Fruit fly (Drosophila melanogaster) whole organism, embryonic: Measurements from ENCODE around the gene al.

Source experiments
- Ada2b ChIP-seq: fragments of 200-800 bp; sonication (Bioruptor generic); IDR thresholded peaks from 2 replicates; pipeline ENCODE4 v1.3.6; 2022; ENCODE audit warnings: missing biosample characterization, missing genetic modification characterization
- Bgb ChIP-seq: fragments of 200-800 bp; sonication (Bioruptor generic); IDR thresholded peaks from 2 replicates; pipeline ENCODE4 v1.3.6; 2022; ENCODE audit warnings: missing biosample characterization, missing genetic modification characterization; ENCODE audit not compliant: partially characterized antibody
- Blimp-1 ChIP-seq: fragments of 200-800 bp; sonication (Bioruptor generic); optimal IDR thresholded peaks from 3 replicates; lab custom pipeline; 2018; ENCODE audit warnings: missing biosample characterization, missing genetic modification characterization, mild to moderate bottlenecking, moderate library complexity, missing genetic modification reagents
- CG10366 ChIP-seq: fragments of 200-800 bp; sonication (Bioruptor generic); IDR thresholded peaks from 2 replicates; pipeline ENCODE4 v1.3.6; 2022; ENCODE audit warnings: missing biosample characterization, missing genetic modification characterization
- CG10979 ChIP-seq: fragments of 200-800 bp; sonication (Bioruptor generic); optimal IDR thresholded peaks from 2 replicates; lab custom pipeline; 2018; ENCODE audit warnings: missing biosample characterization, mild to moderate bottlenecking, missing genetic modification characterization, moderate library complexity
- CG11560 ChIP-seq: fragments of 200-800 bp; sonication (Bioruptor generic); IDR thresholded peaks from 3 replicates; pipeline ENCODE4 v1.3.6; 2022; ENCODE audit warnings: missing biosample characterization, missing genetic modification characterization
- CG12071 ChIP-seq: fragments of 200-800 bp; sonication (Bioruptor generic); optimal IDR thresholded peaks from 3 replicates; lab custom pipeline; 2018; ENCODE audit warnings: missing biosample characterization, mild to moderate bottlenecking, missing genetic modification characterization
- CG12219 ChIP-seq: fragments of 200-800 bp; sonication (Bioruptor generic); optimal IDR thresholded peaks from 3 replicates; lab custom pipeline; 2018; ENCODE audit warnings: missing biosample characterization, mild to moderate bottlenecking, missing genetic modification characterization
- CG13123 ChIP-seq: fragments of 200-800 bp; sonication (Bioruptor generic); optimal IDR thresholded peaks from 2 replicates; lab custom pipeline; 2016; ENCODE audit warnings: missing biosample characterization, missing genetic modification characterization
- CG13424 ChIP-seq: fragments of 200-800 bp; sonication (Bioruptor generic); optimal IDR thresholded peaks from 2 replicates; lab custom pipeline; 2019; ENCODE audit warnings: missing biosample characterization, mild to moderate bottlenecking, missing genetic modification characterization, moderate library complexity
- CG13775 ChIP-seq: fragments of 200-800 bp; sonication (Bioruptor generic); optimal IDR thresholded peaks from 3 replicates; lab custom pipeline; 2017; ENCODE audit warnings: missing biosample characterization, mild to moderate bottlenecking, missing genetic modification characterization
- CG15696 ChIP-seq: fragments of 200-800 bp; sonication (Bioruptor generic); optimal IDR thresholded peaks from 2 replicates; lab custom pipeline; 2019; ENCODE audit warnings: missing biosample characterization, mild to moderate bottlenecking, missing genetic modification characterization, moderate library complexity
- CG18262 ChIP-seq: fragments of 200-800 bp; optimal IDR thresholded peaks from 3 replicates; lab custom pipeline; 2019; ENCODE audit warnings: missing biosample characterization, mild to moderate bottlenecking, missing genetic modification characterization, moderate library complexity
- CG30020 ChIP-seq: fragments of 200-800 bp; optimal IDR thresholded peaks from 2 replicates; lab custom pipeline; 2019; ENCODE audit warnings: missing biosample characterization, mild to moderate bottlenecking, missing genetic modification characterization, moderate library complexity
- CG4424 ChIP-seq: fragments of 200-800 bp; sonication (Bioruptor generic); optimal IDR thresholded peaks from 3 replicates; lab custom pipeline; 2016; ENCODE audit warnings: missing biosample characterization, missing genetic modification characterization
- CG4730 ChIP-seq: fragments of 200-800 bp; sonication (Bioruptor generic); IDR thresholded peaks from 2 replicates; pipeline ENCODE4 v1.3.6; 2022; ENCODE audit warnings: missing biosample characterization, missing genetic modification characterization
- CG7987 ChIP-seq: fragments of 200-800 bp; sonication (Bioruptor generic); optimal IDR thresholded peaks from 2 replicates; lab custom pipeline; 2018; ENCODE audit warnings: missing biosample characterization, mild to moderate bottlenecking, missing genetic modification characterization, moderate library complexity
- CrebB ChIP-seq: fragments of 200-800 bp; sonication (Bioruptor generic); optimal IDR thresholded peaks from 3 replicates; lab custom pipeline; 2018; ENCODE audit warnings: missing biosample characterization, mild to moderate bottlenecking, missing genetic modification characterization
- Drgx ChIP-seq: fragments of 200-800 bp; sonication (Bioruptor generic); IDR thresholded peaks from 2 replicates; pipeline ENCODE4 v1.3.6; 2022; ENCODE audit warnings: missing biosample characterization, missing genetic modification characterization
- ERR ChIP-seq: fragments of 200-800 bp; sonication (Bioruptor generic); optimal IDR thresholded peaks from 2 replicates; lab custom pipeline; 2016; ENCODE audit warnings: missing biosample characterization, missing genetic modification characterization
- Kr ChIP-seq: fragments of 200-800 bp; sonication (Bioruptor generic); optimal IDR thresholded peaks from 2 replicates; lab custom pipeline; 2017; ENCODE audit warnings: missing biosample characterization, mild to moderate bottlenecking, missing genetic modification characterization
- Med ChIP-seq: fragments of 200-800 bp; sonication (Bioruptor generic); peaks from one replicate; lab custom pipeline; 2016; ENCODE audit warnings: missing biosample characterization, missing genetic modification characterization, mild to moderate bottlenecking, inconsistent platforms, moderate library complexity
- NFAT ChIP-seq: fragments of 200-800 bp; sonication (Bioruptor generic); IDR thresholded peaks from 2 replicates; pipeline ENCODE4 v1.3.6; 2022; ENCODE audit warnings: missing biosample characterization, missing genetic modification characterization
- Nf-YA ChIP-seq: fragments of 200-800 bp; sonication (Bioruptor generic); IDR thresholded peaks from 2 replicates; pipeline ENCODE4 v1.3.6; 2022; ENCODE audit warnings: missing biosample characterization, missing genetic modification characterization
- NfI ChIP-seq: fragments of 200-800 bp; sonication (Bioruptor generic); optimal IDR thresholded peaks from 3 replicates; lab custom pipeline; 2018; ENCODE audit warnings: missing biosample characterization, mild to moderate bottlenecking, missing genetic modification characterization, moderate library complexity
- Oli ChIP-seq: fragments of 200-800 bp; sonication (Bioruptor generic); optimal IDR thresholded peaks from 2 replicates; lab custom pipeline; 2018; ENCODE audit warnings: missing biosample characterization, mild to moderate bottlenecking, missing genetic modification characterization, moderate library complexity
- Opbp ChIP-seq: fragments of 200-800 bp; sonication (Bioruptor generic); IDR thresholded peaks from 3 replicates; pipeline ENCODE4 v1.3.6; 2022; ENCODE audit warnings: missing biosample characterization, missing genetic modification characterization; ENCODE audit not compliant: partially characterized antibody
- Sox102F ChIP-seq: fragments of 200-800 bp; sonication (Bioruptor generic); optimal IDR thresholded peaks from 2 replicates; lab custom pipeline; 2018; ENCODE audit warnings: missing biosample characterization, mild to moderate bottlenecking, missing genetic modification characterization, moderate library complexity
- Tbp ChIP-seq: fragments of >200 bp; optimal IDR thresholded peaks from 2 replicates; lab custom pipeline; 2018; ENCODE audit warnings: missing biosample characterization, missing genetic modification characterization
- Xrp1 ChIP-seq: fragments of 200-800 bp; sonication (Bioruptor generic); IDR thresholded peaks from 2 replicates; pipeline ENCODE4 v1.3.6; 2022; ENCODE audit warnings: missing biosample characterization, missing genetic modification characterization
- abd-A ChIP-seq: fragments of 200-800 bp; sonication (Bioruptor generic); optimal IDR thresholded peaks from 3 replicates; lab custom pipeline; 2019; ENCODE audit warnings: missing biosample characterization, mild to moderate bottlenecking, missing genetic modification characterization, moderate library complexity
- az2 ChIP-seq: fragments of 200-800 bp; sonication (Bioruptor generic); optimal IDR thresholded peaks from 3 replicates; lab custom pipeline; 2016; ENCODE audit warnings: missing biosample characterization, missing genetic modification characterization
- chif ChIP-seq, 2 experiments: fragments of 200-800 bp; sonication (Bioruptor generic); optimal IDR thresholded peaks; 3 replicates each; lab custom pipeline; 2016; ENCODE audit warnings: missing biosample characterization in 2 of 2, missing genetic modification characterization in 2 of 2
- chn ChIP-seq: fragments of 200-800 bp; sonication (Bioruptor generic); optimal IDR thresholded peaks from 2 replicates; lab custom pipeline; 2016; ENCODE audit warnings: missing biosample characterization, missing genetic modification characterization
- corto ChIP-seq: fragments of 200-800 bp; sonication (Bioruptor generic); optimal IDR thresholded peaks from 2 replicates; lab custom pipeline; 2016; ENCODE audit warnings: missing biosample characterization, mild to moderate bottlenecking, missing genetic modification characterization, moderate library complexity
- dysf ChIP-seq: fragments of 200-800 bp; sonication (Bioruptor generic); IDR thresholded peaks from 3 replicates; pipeline ENCODE4 v1.3.6; 2022; ENCODE audit warnings: missing biosample characterization, missing genetic modification characterization
- emc ChIP-seq: fragments of 200-800 bp; sonication (Bioruptor generic); optimal IDR thresholded peaks from 2 replicates; lab custom pipeline; 2016; ENCODE audit warnings: missing biosample characterization, missing genetic modification characterization
- eyg ChIP-seq: fragments of 200-800 bp; sonication (Bioruptor generic); optimal IDR thresholded peaks from 3 replicates; lab custom pipeline; 2016; ENCODE audit warnings: missing biosample characterization, missing genetic modification characterization
- gem ChIP-seq: fragments of 200-800 bp; sonication (Bioruptor generic); optimal IDR thresholded peaks from 2 replicates; lab custom pipeline; 2019; ENCODE audit warnings: missing biosample characterization, mild to moderate bottlenecking, missing genetic modification characterization, moderate library complexity
- hkb ChIP-seq, 2 experiments: fragments of 200-800 bp in 1 of 2; fragments of >200 bp in 1 of 2; sonication (Bioruptor generic) in 1 of 2; IDR thresholded peaks in 1 of 2; optimal IDR thresholded peaks in 1 of 2; 2 replicates each; pipeline versions ENCODE4 v1.3.6 to Lab custom; 2017 to 2022; ENCODE audit warnings: missing biosample characterization in 1 of 2, missing genetic modification characterization in 1 of 2
- lbe ChIP-seq: fragments of 200-800 bp; sonication (Bioruptor generic); optimal IDR thresholded peaks from 2 replicates; lab custom pipeline; 2016; ENCODE audit warnings: missing biosample characterization, mild to moderate bottlenecking, missing genetic modification characterization
- lmd ChIP-seq: fragments of 200-800 bp; sonication (Bioruptor generic); IDR thresholded peaks from 2 replicates; pipeline ENCODE4 v1.3.6; 2022; ENCODE audit warnings: missing biosample characterization, missing genetic modification characterization
- nom ChIP-seq: fragments of 200-800 bp; sonication (Bioruptor generic); optimal IDR thresholded peaks from 2 replicates; lab custom pipeline; 2017; ENCODE audit warnings: missing biosample characterization, missing genetic modification characterization, mild to moderate bottlenecking, moderate library complexity, missing genetic modification reagents
- phol ChIP-seq: fragments of 200-800 bp; sonication (Bioruptor generic); optimal IDR thresholded peaks from 3 replicates; lab custom pipeline; 2018; ENCODE audit warnings: missing biosample characterization, mild to moderate bottlenecking, missing genetic modification characterization, moderate library complexity
- prd ChIP-seq, 3 experiments: fragments of >200 bp in 2 of 3; fragments of 200-800 bp in 1 of 3; sonication (Bioruptor generic) in 1 of 3; optimal IDR thresholded peaks in 2 of 3; IDR thresholded peaks in 1 of 3; 2 replicates in 2 of 3; 3 replicates in 1 of 3; pipeline versions ENCODE4 v1.3.6 to Lab custom; 2017 to 2022; ENCODE audit warnings: missing biosample characterization in 1 of 3, missing genetic modification characterization in 1 of 3
- wor ChIP-seq: fragments of 200-800 bp; sonication (Bioruptor generic); IDR thresholded peaks from 2 replicates; pipeline ENCODE4 v1.3.6; 2022; ENCODE audit warnings: missing biosample characterization, missing genetic modification characterization
- z ChIP-seq: fragments of 200-800 bp; sonication (Bioruptor generic); IDR thresholded peaks from 3 replicates; pipeline ENCODE4 v1.3.6; 2022; ENCODE audit warnings: missing biosample characterization, missing genetic modification characterization

The al gene

DNA sequence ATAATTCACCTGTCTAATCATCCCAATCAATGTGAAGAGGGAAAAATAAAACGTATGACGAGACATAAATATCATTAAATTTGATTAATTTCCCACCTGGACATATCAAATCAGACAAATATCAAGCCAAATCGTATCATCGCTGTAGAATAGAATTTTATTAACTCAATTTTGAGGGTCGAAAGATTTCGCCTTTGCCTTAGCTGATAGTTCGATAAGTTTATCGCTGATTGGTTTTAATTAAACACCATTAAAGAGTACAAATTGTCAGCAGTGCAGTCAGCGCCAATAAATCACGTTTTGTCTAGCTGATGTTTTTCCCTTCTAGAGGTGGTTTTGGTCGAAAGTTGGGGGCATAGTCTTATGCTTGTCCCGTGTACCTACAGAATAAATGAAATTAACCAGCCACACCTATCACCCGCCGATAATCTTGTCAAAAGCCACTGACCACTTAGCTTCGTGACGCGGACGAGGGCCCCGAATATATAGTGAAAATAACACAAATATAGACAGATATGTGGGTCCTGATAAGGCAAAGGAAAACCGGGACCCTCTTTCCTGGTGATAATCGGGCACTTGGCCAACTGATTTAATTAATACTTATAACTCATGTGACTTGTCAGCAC is 1.0 kb downstream of the al start (continued):
- TF ChIP-seq Kr (GFP tag; lab: Kevin White, UChicago) (no peak), Tbp (GFP tag; lab: Kevin White, UChicago) (no peak), Sox102F (no peak), CG7987 (GFP tag; lab: Kevin White, UChicago) (peak; percentile 7), NFAT (GFP tag; lab: Robert Waterston, UW) (no peak), CG13123 (GFP tag; lab: Kevin White, UChicago) (no peak), NfI (GFP tag; lab: Kevin White, UChicago) (no peak), CrebB (no peak), CG12071 (no peak)

DNA sequence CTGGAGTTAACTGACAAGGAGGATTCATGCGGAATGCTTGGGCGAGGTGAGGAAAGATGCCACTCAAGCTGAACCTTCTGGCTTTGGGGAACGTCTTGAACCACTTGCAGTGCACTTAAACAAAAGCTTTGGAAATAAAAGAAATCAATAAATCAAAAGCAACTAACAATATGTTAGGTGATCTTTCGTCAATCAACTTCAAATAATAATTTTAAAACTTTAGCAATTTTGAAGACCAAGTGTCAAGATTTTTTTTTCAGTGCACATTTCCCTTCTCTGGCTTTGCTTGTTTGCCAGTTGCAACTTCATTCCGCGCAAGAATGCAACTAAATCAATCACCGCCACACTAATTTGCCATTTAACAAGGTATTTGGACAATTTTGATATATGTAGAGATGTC is 4.9 kb downstream of the al start:
- TF ChIP-seq Sox102F (peak; percentile 25), lbe (peak; percentile 40), CG12219 (GFP tag; lab: Kevin White, UChicago) (no peak), CG10366 (GFP tag; lab: Robert Waterston, UW) (no peak), CG11560 (no peak), CG10979 (tag; lab: Kevin White, UChicago) (peak; percentile 47), Xrp1 (GFP tag; lab: Robert Waterston, UW) (peak; percentile 35; the same call in 1 of the 2 replicates), Med (GFP tag; lab: Kevin White, UChicago) (peak; percentile 44), lmd (GFP tag; lab: Robert Waterston, UW) (0 out of 2 replicates have a peak, but pooled peaks have one; percentile 20), phol (tag; lab: Kevin White, UChicago) (peak; percentile 41), wor (GFP tag; lab: Robert Waterston, UW) (no peak), eyg (GFP tag; lab: Kevin White, UChicago) (no peak), CG18262 (tag; lab: Kevin White, UChicago) (peak; percentile 21), corto (peak; percentile 9), dysf (GFP tag; lab: Robert Waterston, UW) (peak; percentile 33; the same call in 1 of the 3 replicates), ERR (no peak), Oli (tag; lab: Kevin White, UChicago) (peak; percentile 5), Drgx (GFP tag; lab: Robert Waterston, UW) (peak; percentile 18; the same call in 1 of the 2 replicates), hkb (optimal IDR thresholded peaks at IDR 0.05; lab: Kevin White, UChicago) (no peak), hkb (GFP tag; IDR thresholded peaks at IDR 0.05; lab: Robert Waterston, UW) (no peak; the same call in 1 of the 2 replicates), Opbp (GFP tag; lab: Robert Waterston, UW) (no peak), CG4730 (GFP tag; lab: Robert Waterston, UW) (no peak), Ada2b (GFP tag; lab: Robert Waterston, UW) (peak; percentile 26; the same call in 1 of the 2 replicates), Nf-YA (GFP tag; lab: Robert Waterston, UW) (no peak), CG13424 (tag; lab: Kevin White, UChicago) (no peak), emc (no peak), chn (GFP tag; lab: Kevin White, UChicago) (no peak), CG4424 (GFP tag; lab: Kevin White, UChicago) (peak; percentile 12), chif (GFP tag; optimal IDR thresholded peaks at IDR 0.05; lab: Kevin White, UChicago) (peak in 1 of 2 experiments; percentile 6), abd-A (tag; lab: Kevin White, UChicago) (no peak), Bgb (GFP tag; lab: Robert Waterston, UW) (no peak), CG13775 (no peak), prd (optimal IDR thresholded peaks at IDR 0.05; lab: Kevin White, UChicago) (no peak), prd (GFP tag; IDR thresholded peaks at IDR 0.05; lab: Robert Waterston, UW) (peak; percentile 53; the same call in 1 of the 3 replicates), z (GFP tag; lab: Robert Waterston, UW) (no peak), az2 (GFP tag; lab: Kevin White, UChicago) (peak; percentile 8), CG30020 (tag; lab: Kevin White, UChicago) (no peak), gem (tag; lab: Kevin White, UChicago) (peak; percentile 45), nom (peak; percentile 1), Blimp-1 (peak; percentile 35), CG15696 (tag; lab: Kevin White, UChicago) (no peak)
